Fruit fly (Drosophila melanogaster) whole organism, embryonic: ENCODE results near the gene CG32413.
A peak's percentile ranks its signal among the peaks of the same experiment; 100 is the strongest.

ENCODE experiments used
- Aef1 ChIP-seq: fragments of 200-800 bp; sonication (Bioruptor generic); IDR thresholded peaks from 3 replicates; pipeline ENCODE4 v1.3.6; 2022; ENCODE audit warnings: missing biosample characterization, missing genetic modification characterization
- Blimp-1 ChIP-seq: fragments of 200-800 bp; sonication (Bioruptor generic); optimal IDR thresholded peaks from 3 replicates; lab custom pipeline; 2018; ENCODE audit warnings: missing biosample characterization, missing genetic modification characterization, mild to moderate bottlenecking, moderate library complexity, missing genetic modification reagents
- Bteb2 ChIP-seq: fragments of 200-800 bp; sonication (Bioruptor generic); optimal IDR thresholded peaks from 2 replicates; lab custom pipeline; 2016; ENCODE audit warnings: missing biosample characterization, missing genetic modification characterization
- CG10321 ChIP-seq: fragments of 200-800 bp; sonication (Bioruptor generic); IDR thresholded peaks from 2 replicates; pipeline ENCODE4 v1.3.6; 2022; ENCODE audit warnings: missing biosample characterization, missing genetic modification characterization
- CG11456 ChIP-seq: fragments of 200-800 bp; sonication (Bioruptor generic); IDR thresholded peaks from 3 replicates; pipeline ENCODE4 v1.3.6; 2022; ENCODE audit warnings: missing biosample characterization, missing genetic modification characterization
- CG11504 ChIP-seq: fragments of 200-800 bp; sonication (Bioruptor generic); optimal IDR thresholded peaks from 3 replicates; lab custom pipeline; 2019; ENCODE audit warnings: missing biosample characterization, mild to moderate bottlenecking, missing genetic modification characterization, moderate library complexity
- CG12299 ChIP-seq: fragments of 200-800 bp; sonication (Bioruptor generic); optimal IDR thresholded peaks from 2 replicates; lab custom pipeline; 2018; ENCODE audit warnings: missing biosample characterization, mild to moderate bottlenecking, missing genetic modification characterization
- CG12391 ChIP-seq: fragments of 200-800 bp; sonication (Bioruptor generic); optimal IDR thresholded peaks from 3 replicates; lab custom pipeline; 2018; ENCODE audit warnings: missing biosample characterization, mild to moderate bottlenecking, missing genetic modification characterization, moderate library complexity
- CG12659 ChIP-seq: fragments of 200-800 bp; sonication (Bioruptor generic); optimal IDR thresholded peaks from 3 replicates; lab custom pipeline; 2017; ENCODE audit warnings: mild to moderate bottlenecking, missing biosample characterization, missing genetic modification reagents, missing genetic modification characterization
- CG16863 ChIP-seq: fragments of 200-800 bp; sonication (Bioruptor generic); optimal IDR thresholded peaks from 3 replicates; lab custom pipeline; 2016; ENCODE audit warnings: missing biosample characterization, missing genetic modification characterization
- CG18262 ChIP-seq: fragments of 200-800 bp; optimal IDR thresholded peaks from 3 replicates; lab custom pipeline; 2019; ENCODE audit warnings: missing biosample characterization, mild to moderate bottlenecking, missing genetic modification characterization, moderate library complexity
- CG18764 ChIP-seq: fragments of 200-800 bp; sonication (Bioruptor generic); optimal IDR thresholded peaks from 3 replicates; lab custom pipeline; 2016; ENCODE audit warnings: missing biosample characterization, missing genetic modification characterization
- CG2678 ChIP-seq: fragments of 200-800 bp; sonication (Bioruptor generic); optimal IDR thresholded peaks from 3 replicates; lab custom pipeline; 2019; ENCODE audit warnings: missing biosample characterization, mild to moderate bottlenecking, missing genetic modification characterization, moderate library complexity
- CG2875 ChIP-seq: fragments of 200-800 bp; sonication (Bioruptor generic); optimal IDR thresholded peaks from 2 replicates; lab custom pipeline; 2017; ENCODE audit warnings: missing biosample characterization, mild to moderate bottlenecking, missing genetic modification characterization, missing genetic modification reagents
- CG31441 ChIP-seq: fragments of 200-800 bp; sonication (Bioruptor generic); IDR thresholded peaks from 2 replicates; pipeline ENCODE4 v1.3.6; 2022; ENCODE audit warnings: missing biosample characterization, missing genetic modification characterization
- CG3281 ChIP-seq: fragments of 200-800 bp; sonication (Bioruptor generic); optimal IDR thresholded peaks from 3 replicates; lab custom pipeline; 2017; ENCODE audit warnings: missing biosample characterization, mild to moderate bottlenecking, missing genetic modification characterization
- CG43689 ChIP-seq: fragments of 200-800 bp; sonication (Bioruptor generic); IDR thresholded peaks from 2 replicates; pipeline ENCODE4 v1.3.6; 2022; ENCODE audit warnings: missing biosample characterization, missing genetic modification characterization
- CG5953 ChIP-seq: fragments of 200-800 bp; sonication (Bioruptor generic); IDR thresholded peaks from 2 replicates; pipeline ENCODE4 v1.3.6; 2022; ENCODE audit warnings: missing biosample characterization, missing genetic modification characterization
- CG7786 ChIP-seq: fragments of 200-800 bp; sonication (Bioruptor generic); optimal IDR thresholded peaks from 2 replicates; lab custom pipeline; 2016; ENCODE audit warnings: missing biosample characterization, missing genetic modification characterization
- CG8290 ChIP-seq, 3 experiments: fragments of 200-800 bp; sonication (Bioruptor generic); optimal IDR thresholded peaks; 2 replicates each; lab custom pipeline; 2016 to 2019; ENCODE audit warnings: missing biosample characterization in 3 of 3, missing genetic modification characterization in 3 of 3, mild to moderate bottlenecking in 2 of 3, moderate library complexity in 1 of 3
- CG9932 ChIP-seq: fragments of 200-800 bp; sonication (Bioruptor generic); IDR thresholded peaks from 2 replicates; pipeline ENCODE4 v1.3.6; 2022; ENCODE audit warnings: missing biosample characterization, missing genetic modification characterization
- Chrac-16 ChIP-seq: fragments of 200-800 bp; sonication (Bioruptor generic); optimal IDR thresholded peaks from 3 replicates; lab custom pipeline; 2016; ENCODE audit warnings: missing biosample characterization, missing genetic modification characterization
- Drgx ChIP-seq: fragments of 200-800 bp; sonication (Bioruptor generic); IDR thresholded peaks from 2 replicates; pipeline ENCODE4 v1.3.6; 2022; ENCODE audit warnings: missing biosample characterization, missing genetic modification characterization
- Fer1 ChIP-seq: fragments of 200-800 bp; sonication (Bioruptor generic); optimal IDR thresholded peaks from 2 replicates; lab custom pipeline; 2017; ENCODE audit warnings: missing biosample characterization, mild to moderate bottlenecking, missing genetic modification characterization
- Gug ChIP-seq: fragments of 200-800 bp; sonication (Bioruptor generic); IDR thresholded peaks from 4 replicates; pipeline ENCODE4 v1.3.6; 2022; ENCODE audit warnings: missing biosample characterization, missing genetic modification characterization
- Lhr ChIP-seq: fragments of 200-800 bp; sonication (Bioruptor generic); optimal IDR thresholded peaks from 3 replicates; lab custom pipeline; 2017; ENCODE audit warnings: mild to moderate bottlenecking, missing biosample characterization, missing genetic modification reagents, missing genetic modification characterization
- Lpt ChIP-seq: fragments of >200 bp; optimal IDR thresholded peaks from 2 replicates; lab custom pipeline; 2018; ENCODE audit warnings: missing biosample characterization, missing genetic modification characterization
- Med ChIP-seq: fragments of 200-800 bp; sonication (Bioruptor generic); peaks from one replicate; lab custom pipeline; 2016; ENCODE audit warnings: missing biosample characterization, missing genetic modification characterization, mild to moderate bottlenecking, inconsistent platforms, moderate library complexity
- NC2β ChIP-seq: fragments of 200-800 bp; sonication (Bioruptor generic); optimal IDR thresholded peaks from 2 replicates; lab custom pipeline; 2016; ENCODE audit warnings: missing biosample characterization, missing genetic modification characterization
- NFAT ChIP-seq: fragments of 200-800 bp; sonication (Bioruptor generic); IDR thresholded peaks from 2 replicates; pipeline ENCODE4 v1.3.6; 2022; ENCODE audit warnings: missing biosample characterization, missing genetic modification characterization
- NfI ChIP-seq: fragments of 200-800 bp; sonication (Bioruptor generic); optimal IDR thresholded peaks from 3 replicates; lab custom pipeline; 2018; ENCODE audit warnings: missing biosample characterization, mild to moderate bottlenecking, missing genetic modification characterization, moderate library complexity
- Oli ChIP-seq: fragments of 200-800 bp; sonication (Bioruptor generic); optimal IDR thresholded peaks from 2 replicates; lab custom pipeline; 2018; ENCODE audit warnings: missing biosample characterization, mild to moderate bottlenecking, missing genetic modification characterization, moderate library complexity
- Ravus ChIP-seq: fragments of 200-800 bp; sonication (Bioruptor generic); IDR thresholded peaks from 2 replicates; pipeline ENCODE4 v1.3.6; 2022; ENCODE audit warnings: missing biosample characterization, missing genetic modification characterization
- ac ChIP-seq: fragments of 200-800 bp; sonication (Bioruptor generic); optimal IDR thresholded peaks from 3 replicates; lab custom pipeline; 2017; ENCODE audit warnings: missing biosample characterization, mild to moderate bottlenecking, missing genetic modification characterization
- ara ChIP-seq: fragments of 200-800 bp; sonication (Bioruptor generic); IDR thresholded peaks from 2 replicates; pipeline ENCODE4 v1.3.6; 2022; ENCODE audit warnings: missing biosample characterization, missing genetic modification characterization
- gro ChIP-seq: fragments of 200-800 bp; sonication (Bioruptor generic); optimal IDR thresholded peaks from 2 replicates; lab custom pipeline; 2016; ENCODE audit warnings: missing biosample characterization, missing genetic modification characterization
- hb ChIP-seq: fragments of 200-800 bp; sonication (Bioruptor generic); IDR thresholded peaks from 3 replicates; pipeline ENCODE4 v1.3.6; 2022; ENCODE audit warnings: missing biosample characterization, missing genetic modification characterization; ENCODE audit not compliant: partially characterized antibody
- mam ChIP-seq: fragments of 200-800 bp; sonication (Bioruptor generic); optimal IDR thresholded peaks from 3 replicates; lab custom pipeline; 2016; ENCODE audit warnings: missing biosample characterization, missing genetic modification characterization
- pan ChIP-seq, 4 experiments: fragments of >200 bp in 3 of 4; fragments of 200-800 bp in 1 of 4; sonication (Bioruptor generic) in 1 of 4; optimal IDR thresholded peaks in 3 of 4; IDR thresholded peaks in 1 of 4; 2 replicates each; pipeline versions ENCODE4 v1.3.6 to Lab custom; 2017 to 2022; ENCODE audit warnings: missing biosample characterization in 2 of 4, missing genetic modification characterization in 2 of 4, mixed read lengths in 1 of 4
- run ChIP-seq: fragments of 200-800 bp; sonication (Bioruptor generic); optimal IDR thresholded peaks from 3 replicates; lab custom pipeline; 2018; ENCODE audit warnings: missing biosample characterization, mild to moderate bottlenecking, missing genetic modification characterization
- sim ChIP-seq: fragments of 200-800 bp; sonication (Bioruptor generic); IDR thresholded peaks from 2 replicates; pipeline ENCODE4 v1.3.6; 2022; ENCODE audit warnings: missing biosample characterization, missing genetic modification characterization
- sna ChIP-seq: fragments of 200-800 bp; sonication (Bioruptor generic); IDR thresholded peaks from 2 replicates; pipeline ENCODE4 v1.3.6; 2022; ENCODE audit warnings: missing biosample characterization, missing genetic modification characterization; ENCODE audit not compliant: partially characterized antibody
- sqz ChIP-seq: fragments of 200-800 bp; sonication (Bioruptor generic); optimal IDR thresholded peaks from 3 replicates; lab custom pipeline; 2018; ENCODE audit warnings: missing biosample characterization, mild to moderate bottlenecking, missing genetic modification characterization
- stc ChIP-seq: fragments of 200-800 bp; sonication (Bioruptor generic); IDR thresholded peaks from 2 replicates; pipeline ENCODE4 v1.3.6; 2022; ENCODE audit warnings: missing biosample characterization, missing genetic modification characterization
- stwl ChIP-seq: fragments of 200-800 bp; sonication (Bioruptor generic); optimal IDR thresholded peaks from 3 replicates; lab custom pipeline; 2018; ENCODE audit warnings: missing biosample characterization, mild to moderate bottlenecking, missing genetic modification characterization, moderate library complexity
- toy ChIP-seq: fragments of 200-800 bp; sonication (Bioruptor generic); IDR thresholded peaks from 2 replicates; pipeline ENCODE4 v1.3.6; 2022; ENCODE audit warnings: missing biosample characterization, missing genetic modification characterization
- ttk ChIP-seq: fragments of 200-800 bp; sonication (Bioruptor generic); IDR thresholded peaks from 2 replicates; pipeline ENCODE4 v2.1.2; 2022; ENCODE audit warnings: missing biosample characterization, missing genetic modification characterization
- usp ChIP-seq: fragments of >200 bp; optimal IDR thresholded peaks from 2 replicates; lab custom pipeline; 2017; ENCODE audit warnings: missing biosample characterization, missing genetic modification characterization
- vfl ChIP-seq: fragments of 200-800 bp; sonication (Bioruptor generic); optimal IDR thresholded peaks from 2 replicates; lab custom pipeline; 2016; ENCODE audit warnings: missing biosample characterization, missing genetic modification characterization
- vnd ChIP-seq: fragments of 200-800 bp; sonication (Bioruptor generic); IDR thresholded peaks from 3 replicates; pipeline ENCODE4 v1.3.6; 2022; ENCODE audit warnings: missing biosample characterization, missing genetic modification characterization; ENCODE audit not compliant: partially characterized antibody
- wor ChIP-seq: fragments of 200-800 bp; sonication (Bioruptor generic); IDR thresholded peaks from 2 replicates; pipeline ENCODE4 v1.3.6; 2022; ENCODE audit warnings: missing biosample characterization, missing genetic modification characterization

The CG32413 gene

DNA sequence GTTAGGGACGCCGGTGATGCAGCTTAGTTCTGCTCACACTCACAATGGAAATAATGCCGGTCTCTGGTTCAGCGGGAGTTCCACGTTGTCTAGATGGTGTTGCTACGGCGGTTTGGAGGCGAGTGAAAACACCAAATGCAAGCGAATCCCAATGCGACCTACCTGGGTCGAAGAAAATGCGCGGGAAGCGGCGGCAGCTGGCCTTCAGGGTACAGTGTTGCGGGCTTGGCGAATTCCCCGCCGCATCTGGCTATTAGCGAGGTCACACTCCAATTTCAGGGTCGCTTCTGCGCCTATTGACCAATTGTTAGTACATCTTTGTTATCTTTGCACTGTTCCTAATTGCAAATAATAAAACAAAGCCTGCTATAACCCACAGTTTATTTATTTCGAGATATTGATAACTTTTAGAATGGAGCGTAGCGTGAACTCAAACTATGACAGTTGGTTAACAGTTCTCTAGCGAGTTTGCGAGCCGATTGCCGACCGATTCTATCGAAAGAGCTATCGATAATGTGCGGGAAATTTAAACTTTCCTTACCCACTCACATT, 28.6 kb upstream of the CG32413 start, which contains the start of gene Rcc1 (continued):
- no peak for TF ChIP-seq Chrac-16
- TF ChIP-seq Drgx (GFP tag; lab: Robert Waterston, UW), result no peak
- no peak for TF ChIP-seq Gug (GFP tag; lab: Robert Waterston, UW)
- no peak for TF ChIP-seq CG18764
- TF ChIP-seq vnd (GFP tag; lab: Robert Waterston, UW), result peak; percentile 59
- peak; percentile 59; the same call in 1 of the 3 replicates for TF ChIP-seq hb (GFP tag; lab: Robert Waterston, UW)
- TF ChIP-seq Bteb2 (GFP tag; lab: Kevin White, UChicago), result no peak
- no peak for TF ChIP-seq sqz (GFP tag; lab: Kevin White, UChicago)
- TF ChIP-seq CG11456, result no peak
- TF ChIP-seq CG31441 (GFP tag; lab: Robert Waterston, UW), result no peak
- TF ChIP-seq sna (GFP tag; lab: Robert Waterston, UW), result no peak
- TF ChIP-seq CG11504 (tag; lab: Kevin White, UChicago), result peak; percentile 53
- TF ChIP-seq stc, result no peak
- no peak for TF ChIP-seq usp
- TF ChIP-seq CG16863 (GFP tag; lab: Kevin White, UChicago), result no peak
- TF ChIP-seq run (tag; lab: Kevin White, UChicago), result no peak
- TF ChIP-seq CG18262 (tag; lab: Kevin White, UChicago), result peak; percentile 4
- TF ChIP-seq NfI, result peak; percentile 17
- TF ChIP-seq ara (GFP tag; lab: Robert Waterston, UW), result no peak
- no peak for TF ChIP-seq CG12391 (tag; lab: Kevin White, UChicago)
- no peak for TF ChIP-seq NFAT
- no peak for TF ChIP-seq wor
- TF ChIP-seq CG5953 (GFP tag; lab: Robert Waterston, UW), result no peak
- peak; percentile 43; the same call in 1 of the 2 replicates for TF ChIP-seq CG9932 (GFP tag; lab: Robert Waterston, UW)
- TF ChIP-seq CG43689 (GFP tag; lab: Robert Waterston, UW), result no peak
- TF ChIP-seq ac (GFP tag; lab: Kevin White, UChicago), result peak; percentile 16
- no peak for TF ChIP-seq sim (GFP tag; lab: Robert Waterston, UW)
- no peak for TF ChIP-seq Aef1 (GFP tag; lab: Robert Waterston, UW)
- TF ChIP-seq gro, result no peak
- TF ChIP-seq mam (GFP tag; lab: Kevin White, UChicago), result no peak
- no peak for TF ChIP-seq toy (GFP tag; lab: Robert Waterston, UW)
- no peak for TF ChIP-seq CG3281
- TF ChIP-seq Lhr (GFP tag; lab: Kevin White, UChicago), result peak; percentile 83
- peak; percentile 48 for TF ChIP-seq CG12659 (GFP tag; lab: Kevin White, UChicago)
- TF ChIP-seq Fer1, result no peak
- peak; percentile 21 for TF ChIP-seq NC2β (GFP tag; lab: Kevin White, UChicago)
- no peak for TF ChIP-seq Blimp-1 (GFP tag; lab: Kevin White, UChicago)
- peak; percentile 29 for TF ChIP-seq vfl (GFP tag; lab: Kevin White, UChicago)
- TF ChIP-seq pan (optimal IDR thresholded peaks at IDR 0.05; lab: Kevin White, UChicago), result no peak
- no peak for TF ChIP-seq pan (GFP tag; optimal IDR thresholded peaks at IDR 0.05 in 1 of 2, IDR thresholded peaks at IDR 0.05 in 1 of 2)
- TF ChIP-seq CG8290 (GFP tag; optimal IDR thresholded peaks at IDR 0.05; lab: Kevin White, UChicago), result no peak
- TF ChIP-seq CG8290 (tag; optimal IDR thresholded peaks at IDR 0.05; lab: Kevin White, UChicago), result no peak
- no peak for TF ChIP-seq Lpt (GFP tag; lab: Kevin White, UChicago)
- no peak for TF ChIP-seq CG2678
- TF ChIP-seq CG10321, result no peak
- TF ChIP-seq stwl (tag; lab: Kevin White, UChicago), result peak; percentile 52
- TF ChIP-seq Med, result no peak
- no peak for TF ChIP-seq Ravus (GFP tag; lab: Robert Waterston, UW)
- TF ChIP-seq ttk, result no peak
- TF ChIP-seq CG2875 (GFP tag; lab: Kevin White, UChicago), result no peak
- TF ChIP-seq Oli (tag; lab: Kevin White, UChicago), result no peak
- no peak for TF ChIP-seq CG12299 (tag; lab: Kevin White, UChicago)
- no peak for TF ChIP-seq CG7786
